Fruit fly (Drosophila melanogaster) whole organism, prepupa: ENCODE results near the gene CG5961.

Experiments used
- Blimp-1 ChIP-seq: fragments of 200-800 bp; sonication (Bioruptor generic); optimal IDR thresholded peaks from 3 replicates; lab custom pipeline; 2017; ENCODE audit warnings: missing biosample characterization, missing genetic modification characterization, mild to moderate bottlenecking, moderate library complexity, missing genetic modification reagents
- CG10631 ChIP-seq: fragments of 200-800 bp; sonication (Bioruptor generic); optimal IDR thresholded peaks from 2 replicates; lab custom pipeline; 2016; ENCODE audit warnings: missing biosample characterization, missing genetic modification characterization
- CG10669 ChIP-seq: fragments of 200-800 bp; sonication (Bioruptor generic); optimal IDR thresholded peaks from 3 replicates; lab custom pipeline; 2018; ENCODE audit warnings: missing biosample characterization, mild to moderate bottlenecking, missing genetic modification characterization, moderate library complexity
- CG11294 ChIP-seq: fragments of 200-800 bp; sonication (Bioruptor generic); IDR thresholded peaks from 2 replicates; pipeline ENCODE4 v1.3.6; 2022; ENCODE audit warnings: missing biosample characterization, missing genetic modification characterization
- CG11762 ChIP-seq: fragments of 200-800 bp; sonication (Bioruptor generic); optimal IDR thresholded peaks from 3 replicates; lab custom pipeline; 2016; ENCODE audit warnings: missing biosample characterization, missing genetic modification characterization; ENCODE audit not compliant: insufficient read depth
- CG11902 ChIP-seq: fragments of 200-800 bp; sonication (Bioruptor generic); optimal IDR thresholded peaks from 3 replicates; lab custom pipeline; 2016; ENCODE audit warnings: missing biosample characterization, missing genetic modification characterization
- CG1621 ChIP-seq: fragments of 200-800 bp; sonication (Bioruptor generic); optimal IDR thresholded peaks from 3 replicates; lab custom pipeline; 2018; ENCODE audit warnings: missing biosample characterization, mild to moderate bottlenecking, missing genetic modification characterization
- CG16779 ChIP-seq: fragments of 200-800 bp; sonication (Bioruptor generic); optimal IDR thresholded peaks from 3 replicates; lab custom pipeline; 2017; ENCODE audit warnings: missing biosample characterization, mild to moderate bottlenecking, missing genetic modification characterization
- CG4318 ChIP-seq: fragments of 200-800 bp; sonication (Bioruptor generic); optimal IDR thresholded peaks from 3 replicates; lab custom pipeline; 2017; ENCODE audit warnings: missing biosample characterization, mild to moderate bottlenecking, missing genetic modification characterization
- CG6163 ChIP-seq: fragments of 200-800 bp; sonication (Bioruptor generic); IDR thresholded peaks from 3 replicates; pipeline ENCODE4 v1.3.6; 2022; ENCODE audit warnings: missing biosample characterization, missing genetic modification characterization
- CG6854 ChIP-seq: fragments of 200-800 bp; sonication (Bioruptor generic); optimal IDR thresholded peaks from 2 replicates; lab custom pipeline; 2017; ENCODE audit warnings: missing biosample characterization, mild to moderate bottlenecking, missing genetic modification characterization
- CG7368 ChIP-seq: fragments of 200-800 bp; sonication (Bioruptor generic); optimal IDR thresholded peaks from 3 replicates; lab custom pipeline; 2016; ENCODE audit warnings: missing biosample characterization, missing genetic modification characterization
- CG8119 ChIP-seq: fragments of 200-800 bp; sonication (Bioruptor generic); IDR thresholded peaks from 3 replicates; pipeline ENCODE4 v1.3.6; 2022; ENCODE audit warnings: missing biosample characterization, missing genetic modification characterization
- CG8632 ChIP-seq: fragments of 200-800 bp; sonication (Bioruptor generic); optimal IDR thresholded peaks from 3 replicates; lab custom pipeline; 2016; ENCODE audit warnings: missing biosample characterization, missing genetic modification characterization
- CG9139 ChIP-seq: fragments of 200-800 bp; sonication (Bioruptor generic); optimal IDR thresholded peaks from 3 replicates; lab custom pipeline; 2017; ENCODE audit warnings: missing biosample characterization, mild to moderate bottlenecking, missing genetic modification characterization
- Eip78C ChIP-seq: fragments of 200-800 bp; sonication (Bioruptor generic); peaks from one replicate; lab custom pipeline; 2016; ENCODE audit warnings: missing biosample characterization, missing genetic modification characterization
- Eip93F ChIP-seq: fragments of 200-800 bp; sonication (Bioruptor generic); optimal IDR thresholded peaks from 2 replicates; lab custom pipeline; 2016; ENCODE audit warnings: missing biosample characterization, mild to moderate bottlenecking, missing genetic modification characterization
- Ets21C ChIP-seq: fragments of 200-800 bp; sonication (Bioruptor generic); optimal IDR thresholded peaks from 3 replicates; lab custom pipeline; 2016; ENCODE audit warnings: missing biosample characterization, missing genetic modification characterization
- Ets96B ChIP-seq: fragments of 200-800 bp; optimal IDR thresholded peaks from 2 replicates; lab custom pipeline; 2019; ENCODE audit warnings: missing biosample characterization, mild to moderate bottlenecking, missing genetic modification characterization, moderate library complexity
- Gug ChIP-seq: fragments of 200-800 bp; sonication (Bioruptor generic); IDR thresholded peaks from 2 replicates; pipeline ENCODE4 v1.3.6; 2022; ENCODE audit warnings: missing biosample characterization, missing genetic modification characterization
- Hr38 ChIP-seq: sonication (Bioruptor generic); optimal IDR thresholded peaks from 2 replicates; lab custom pipeline; 2016; ENCODE audit warnings: missing biosample characterization, missing genetic modification characterization
- Lpt ChIP-seq: fragments of 200-800 bp; sonication (Bioruptor generic); optimal IDR thresholded peaks from 3 replicates; lab custom pipeline; 2016; ENCODE audit warnings: missing biosample characterization, missing genetic modification characterization
- Smox ChIP-seq: fragments of 200-800 bp; sonication (Bioruptor generic); optimal IDR thresholded peaks from 3 replicates; lab custom pipeline; 2016; ENCODE audit warnings: missing biosample characterization, missing genetic modification characterization
- Sox102F ChIP-seq: fragments of 200-800 bp; sonication (Bioruptor generic); optimal IDR thresholded peaks from 2 replicates; lab custom pipeline; 2016; ENCODE audit warnings: missing biosample characterization, mild to moderate bottlenecking, missing genetic modification characterization
- Sox14 ChIP-seq: fragments of 200-800 bp; sonication (Bioruptor generic); optimal IDR thresholded peaks from 3 replicates; lab custom pipeline; 2016; ENCODE audit warnings: missing biosample characterization, missing genetic modification characterization
- Sox15 ChIP-seq: fragments of 200-800 bp; sonication (Bioruptor generic); optimal IDR thresholded peaks from 3 replicates; lab custom pipeline; 2016; ENCODE audit warnings: missing biosample characterization, missing genetic modification characterization
- achi ChIP-seq: fragments of 200-800 bp; sonication (Bioruptor generic); optimal IDR thresholded peaks from 3 replicates; lab custom pipeline; 2016; ENCODE audit warnings: missing biosample characterization, missing genetic modification characterization
- acj6 ChIP-seq: fragments of 200-800 bp; sonication (Bioruptor generic); optimal IDR thresholded peaks from 3 replicates; lab custom pipeline; 2016; ENCODE audit warnings: missing biosample characterization, missing genetic modification characterization
- esn ChIP-seq: fragments of 200-800 bp; sonication (Bioruptor generic); optimal IDR thresholded peaks from 2 replicates; lab custom pipeline; 2016; ENCODE audit warnings: missing biosample characterization, mild to moderate bottlenecking, missing genetic modification characterization, moderate library complexity
- fd85E ChIP-seq: fragments of 200-800 bp; sonication (Bioruptor generic); optimal IDR thresholded peaks from 3 replicates; lab custom pipeline; 2016; ENCODE audit warnings: missing biosample characterization, missing genetic modification characterization
- fkh ChIP-seq: fragments of 200-800 bp; sonication (Bioruptor generic); optimal IDR thresholded peaks from 3 replicates; lab custom pipeline; 2017; ENCODE audit warnings: missing biosample characterization, mild to moderate bottlenecking, missing genetic modification characterization, moderate library complexity
- lz ChIP-seq: fragments of 200-800 bp; sonication (Bioruptor generic); optimal IDR thresholded peaks from 3 replicates; lab custom pipeline; 2016; ENCODE audit warnings: missing biosample characterization, missing genetic modification characterization
- net ChIP-seq: fragments of 200-800 bp; sonication (Bioruptor generic); optimal IDR thresholded peaks from 3 replicates; lab custom pipeline; 2016; ENCODE audit warnings: missing biosample characterization, missing genetic modification characterization
- pdm3 ChIP-seq: fragments of 200-800 bp; sonication (Bioruptor generic); optimal IDR thresholded peaks from 3 replicates; lab custom pipeline; 2016; ENCODE audit warnings: missing biosample characterization, missing genetic modification characterization
- spab ChIP-seq: fragments of 200-800 bp; sonication (Bioruptor generic); optimal IDR thresholded peaks from 2 replicates; lab custom pipeline; 2017; ENCODE audit warnings: missing biosample characterization, mild to moderate bottlenecking, missing genetic modification characterization, missing genetic modification reagents
- svp ChIP-seq: fragments of 200-800 bp; sonication (Bioruptor generic); peaks from one replicate; lab custom pipeline; 2016; ENCODE audit warnings: missing biosample characterization, missing genetic modification characterization
- topi ChIP-seq: fragments of 200-800 bp; sonication (Bioruptor generic); optimal IDR thresholded peaks from 3 replicates; lab custom pipeline; 2016; ENCODE audit warnings: missing biosample characterization, missing genetic modification characterization
- vri ChIP-seq: fragments of 200-800 bp; sonication (Bioruptor generic); optimal IDR thresholded peaks from 3 replicates; lab custom pipeline; 2016; ENCODE audit warnings: missing biosample characterization, mild to moderate bottlenecking, missing genetic modification characterization

Gene CG5961

dm6 chr3R:12442601-12443533 is 17.2 kb downstream of the CG5961 start (continued):
- no peak for TF ChIP-seq Eip93F (GFP tag; lab: Kevin White, UChicago)
- peak; percentile 63; the same call in 2 of the 3 replicates for TF ChIP-seq CG6163 (GFP tag; lab: Robert Waterston, UW)
- TF ChIP-seq CG11902 (GFP tag; lab: Kevin White, UChicago), result no peak
- peak; percentile 45 for TF ChIP-seq CG10631 (GFP tag; lab: Kevin White, UChicago)
- TF ChIP-seq Ets21C, result peak; percentile 5
- TF ChIP-seq CG8632 (GFP tag; lab: Kevin White, UChicago), result no peak
- peak; percentile 40 for TF ChIP-seq CG10669 (GFP tag; lab: Kevin White, UChicago)
- peak; percentile 67 for TF ChIP-seq svp (GFP tag; lab: Kevin White, UChicago)
- TF ChIP-seq CG6854 (GFP tag; lab: Kevin White, UChicago), result peak; percentile 42
- no peak for TF ChIP-seq CG16779 (tag; lab: Kevin White, UChicago)
- peak; percentile 18 for TF ChIP-seq CG4318 (GFP tag; lab: Kevin White, UChicago)
- TF ChIP-seq Ets96B (tag; lab: Kevin White, UChicago), result peak; percentile 58
- TF ChIP-seq lz (GFP tag; lab: Kevin White, UChicago), result peak; percentile 45
- TF ChIP-seq CG11762, result peak; percentile 11
- TF ChIP-seq CG7368 (GFP tag; lab: Kevin White, UChicago), result peak; percentile 21
- no peak for TF ChIP-seq Hr38 (GFP tag; lab: Kevin White, UChicago)
- no peak for TF ChIP-seq fd85E (GFP tag; lab: Kevin White, UChicago)
- TF ChIP-seq spab (GFP tag; lab: Kevin White, UChicago), result no peak
- TF ChIP-seq CG9139 (GFP tag; lab: Kevin White, UChicago), result no peak

dm6 chr3R:12441008-12441606 is 19.0 kb downstream of the CG5961 start:
- TF ChIP-seq vri (GFP tag; lab: Kevin White, UChicago), result peak; percentile 70
- peak; percentile 53 for TF ChIP-seq svp (GFP tag; lab: Kevin White, UChicago)
- TF ChIP-seq Eip78C, result peak; percentile 27
- 0 out of 3 replicates have a peak, but pooled peaks have one; percentile 32 for TF ChIP-seq CG8119 (GFP tag; lab: Robert Waterston, UW)
- no peak for TF ChIP-seq CG6163 (GFP tag; lab: Robert Waterston, UW)
- no peak for TF ChIP-seq fkh (GFP tag; lab: Kevin White, UChicago)

- no peak for TF ChIP-seq Smox (GFP tag; lab: Kevin White, UChicago)
- TF ChIP-seq vri (GFP tag; lab: Kevin White, UChicago), result no peak
- peak; percentile 43 for TF ChIP-seq esn (GFP tag; lab: Kevin White, UChicago)
- peak; percentile 66 for TF ChIP-seq Eip78C
- no peak for TF ChIP-seq CG10669 (GFP tag; lab: Kevin White, UChicago)
- TF ChIP-seq, all 60 proteins: peak for 2
Measured at dm6 chr3R:12439401-12440143, 20.5 kb downstream of the CG5961 start, which contains the start of gene Desat1. TSS of gene Desat1 (plus strand) at chr3R:12439600.

- TF ChIP-seq Eip93F (GFP tag; lab: Kevin White, UChicago) (no peak), CG10669 (GFP tag; lab: Kevin White, UChicago) (no peak), Blimp-1 (GFP tag; lab: Kevin White, UChicago) (no peak), Sox14 (GFP tag; lab: Kevin White, UChicago) (no peak), Hr38 (GFP tag; lab: Kevin White, UChicago) (no peak)
Measured at dm6 chr3R:12439039-12439400, 21.1 kb downstream of the CG5961 start, which contains the start of the genes CG17207 and CG46427. TSS of gene CG17207 (minus strand) at chr3R:12439139. TSS of gene CG46427 (minus strand) at chr3R:12439139.

- TF ChIP-seq acj6 (no peak), Gug (no peak), esn (GFP tag; lab: Kevin White, UChicago) (no peak), Sox15 (GFP tag; lab: Kevin White, UChicago) (no peak), Blimp-1 (GFP tag; lab: Kevin White, UChicago) (no peak), CG1621 (tag; lab: Kevin White, UChicago) (no peak), net (GFP tag; lab: Kevin White, UChicago) (no peak), topi (no peak), CG11294 (GFP tag; lab: Robert Waterston, UW) (no peak), Sox102F (no peak), Lpt (GFP tag; lab: Kevin White, UChicago) (no peak), achi (GFP tag; lab: Kevin White, UChicago) (no peak), Eip93F (GFP tag; lab: Kevin White, UChicago) (no peak), pdm3 (GFP tag; lab: Kevin White, UChicago) (no peak), CG10669 (GFP tag; lab: Kevin White, UChicago) (no peak), CG11902 (GFP tag; lab: Kevin White, UChicago) (no peak)
Measured at dm6 chr3R:12435948-12436347, 24.1 kb downstream of the CG5961 start, which contains the start of gene Desat2. TSS of gene Desat2 (plus strand) at chr3R:12436248.
